Worm (Caenorhabditis elegans): ENCODE data around the gene sluh-7.

ce11 chrV:10361830-10362397, 6.3 kb upstream of the sluh-7 start, which contains the start of gene cash-1:
- TF ChIP-seq aptf-2 (GFP tag; conservative IDR thresholded peaks at IDR 0.05) (no peak), F52B5.7 (tag; optimal IDR thresholded peaks at IDR 0.05) (no peak), unc-130 (GFP tag; optimal IDR thresholded peaks at IDR 0.05) (no peak), unc-62 (GFP tag; optimal IDR thresholded peaks at IDR 0.05) (no peak), ztf-25 (GFP tag; IDR thresholded peaks at IDR 0.05) (0 out of 2 replicates have a peak, but pooled peaks have one; percentile 36), chd-7 (tag; optimal IDR thresholded peaks at IDR 0.05) (no peak), F33H1.4 (GFP tag; IDR thresholded peaks at IDR 0.05) (peak; percentile 54), Y95B8A.8 (GFP tag; IDR thresholded peaks at IDR 0.05) (peak; percentile 56; the same call in 1 of the 2 replicates), K12H6.12 (tag; optimal IDR thresholded peaks at IDR 0.05) (peak; percentile 36), dpl-1 (GFP tag; optimal IDR thresholded peaks at IDR 0.05) (peak; percentile 68), ceh-100 (GFP tag; IDR thresholded peaks at IDR 0.05) (no peak), athp-1 (tag; optimal IDR thresholded peaks at IDR 0.05) (no peak), nfya-1 (tag; optimal IDR thresholded peaks at IDR 0.05; ENCODE audit: borderline replicate concordance, insufficient read depth) (no peak)

All from whole organism, young adult.